Worm (Caenorhabditis elegans): ENCODE measurements around the gene npr-38.

DNA sequence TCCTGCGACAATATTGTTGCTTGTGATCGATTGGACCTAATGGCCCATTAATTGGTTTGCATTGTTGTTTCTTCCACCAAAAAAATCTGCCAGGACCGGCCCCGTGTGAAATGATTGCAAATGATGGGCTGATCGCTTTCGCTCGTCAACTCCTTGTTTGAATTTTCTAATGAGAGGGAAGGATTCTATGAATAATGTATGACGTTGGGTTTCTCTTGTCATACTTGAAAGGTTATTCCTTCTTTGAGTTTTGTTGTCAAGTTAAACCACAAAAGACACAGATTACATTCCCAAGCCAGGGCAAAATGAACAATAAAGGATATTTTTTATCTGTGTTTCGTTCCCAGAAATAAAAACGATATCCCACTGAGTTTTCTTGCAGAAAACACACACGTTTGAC lies 34.8 kb upstream of the npr-38 start:
- TF ChIP-seq lin-35 (GFP tag; optimal IDR thresholded peaks at IDR 0.05) (no peak), snpc-4 (tag; optimal IDR thresholded peaks at IDR 0.05) (no peak), ama-1 (optimal IDR thresholded peaks at IDR 0.05) (no peak), unc-86 (tag; optimal IDR thresholded peaks at IDR 0.05) (no peak), dpl-1 (GFP tag; optimal IDR thresholded peaks at IDR 0.05) (no peak), ztf-11 (tag; optimal IDR thresholded peaks at IDR 0.05) (no peak)
